Worm (Caenorhabditis elegans) whole organism, young adult: ENCODE measurements around the gene srh-290.

Experiments used
- ZK185.1 ChIP-seq: sonication (generic microtip); optimal IDR thresholded peaks from 2 replicates; lab custom pipeline; 2016; ENCODE audit warnings: mild to moderate bottlenecking, missing genetic modification characterization, missing compliant biosample characterization; ENCODE audit not compliant: poor library complexity, severe bottlenecking
- ama-1 ChIP-seq, 3 experiments: fragments of 150-350 bp in 1 of 3; sonication (generic microtip) in 2 of 3; optimal IDR thresholded peaks; 2 replicates each; lab custom pipeline; 2014 to 2018; ENCODE audit warnings: missing biosample characterization in 2 of 3, missing genetic modification characterization in 2 of 3, missing genetic modification reagents in 2 of 3
- cebp-2 ChIP-seq: fragments of 200-800 bp; sonication (Bioruptor generic); IDR thresholded peaks from 2 replicates; pipeline ENCODE4 v1.3.6; 2022; ENCODE audit warnings: missing genetic modification characterization, missing compliant biosample characterization
- mcd-1 ChIP-seq: fragments of 200-800 bp; sonication (Bioruptor generic); IDR thresholded peaks from 2 replicates; pipeline ENCODE4 v1.3.6; 2022; ENCODE audit warnings: missing genetic modification reagents, missing genetic modification characterization, missing compliant biosample characterization
- nhr-90 ChIP-seq: sonication (generic microtip); optimal IDR thresholded peaks from 2 replicates; lab custom pipeline; 2016; ENCODE audit warnings: missing genotype, mild to moderate bottlenecking, missing genetic modification characterization, missing compliant biosample characterization
- pha-4 ChIP-seq: fragments of 150-350 bp; sonication (generic microtip); optimal IDR thresholded peaks from 2 replicates; lab custom pipeline; 2014; ENCODE audit warnings: missing biosample characterization, missing genetic modification reagents, missing genetic modification characterization
- tbx-9 ChIP-seq: sonication (generic microtip); optimal IDR thresholded peaks from 2 replicates; lab custom pipeline; 2016; ENCODE audit warnings: borderline replicate concordance, missing genetic modification characterization, inconsistent platforms, missing compliant biosample characterization
- unc-62 ChIP-seq: fragments of 150-350 bp; optimal IDR thresholded peaks from 2 replicates; lab custom pipeline; 2014; ENCODE audit warnings: missing biosample characterization, missing genetic modification reagents, missing genetic modification characterization

- no peak for TF ChIP-seq ZK185.1 (tag; lab: Kevin White, UChicago)
- TF ChIP-seq pha-4: no peak
- no peak for TF ChIP-seq mcd-1 (GFP tag; lab: Robert Waterston, UW)
- no peak for TF ChIP-seq cebp-2 (GFP tag; lab: Robert Waterston, UW)
- TF ChIP-seq tbx-9: no peak
- TF ChIP-seq ama-1 (optimal IDR thresholded peaks at IDR 0.05; lab: Kevin White, UChicago): no peak
- TF ChIP-seq ama-1 (GFP tag; optimal IDR thresholded peaks at IDR 0.05; lab: Kevin White, UChicago): no peak
- no peak for TF ChIP-seq unc-62 (GFP tag; lab: Kevin White, UChicago)
- TF ChIP-seq nhr-90 (tag; lab: Kevin White, UChicago): no peak
These were observed 10.2 kb downstream of the srh-290 start, which contains the start of gene srh-287 for ce11 chrV:17800538-17800937.
